Fruit fly (Drosophila melanogaster) whole organism, adult: Measurements from ENCODE around the gene LanB2.

ENCODE experiments used
- CG11617 ChIP-seq: fragments of 200-800 bp; sonication (Bioruptor generic); optimal IDR thresholded peaks from 2 replicates; lab custom pipeline; 2017; ENCODE audit warnings: mild to moderate bottlenecking, missing biosample characterization, missing genetic modification reagents, missing genetic modification characterization
- CG33017 ChIP-seq: fragments of 200-800 bp; sonication (Bioruptor generic); optimal IDR thresholded peaks from 2 replicates; lab custom pipeline; 2018; ENCODE audit warnings: missing biosample characterization, mild to moderate bottlenecking, missing genetic modification characterization, moderate library complexity
- Clk ChIP-seq: fragments of 200-800 bp; sonication (Bioruptor generic); optimal IDR thresholded peaks from 2 replicates; lab custom pipeline; 2017; ENCODE audit warnings: missing biosample characterization, missing genetic modification characterization
- cnc ChIP-seq, 2 experiments: fragments of >200 bp; optimal IDR thresholded peaks; 2 replicates each; lab custom pipeline; 2017
- kay ChIP-seq: fragments of 200-800 bp; sonication (Bioruptor generic); peaks from one replicate; lab custom pipeline; 2016; ENCODE audit warnings: missing biosample characterization, missing genetic modification characterization, borderline replicate concordance

DNA sequence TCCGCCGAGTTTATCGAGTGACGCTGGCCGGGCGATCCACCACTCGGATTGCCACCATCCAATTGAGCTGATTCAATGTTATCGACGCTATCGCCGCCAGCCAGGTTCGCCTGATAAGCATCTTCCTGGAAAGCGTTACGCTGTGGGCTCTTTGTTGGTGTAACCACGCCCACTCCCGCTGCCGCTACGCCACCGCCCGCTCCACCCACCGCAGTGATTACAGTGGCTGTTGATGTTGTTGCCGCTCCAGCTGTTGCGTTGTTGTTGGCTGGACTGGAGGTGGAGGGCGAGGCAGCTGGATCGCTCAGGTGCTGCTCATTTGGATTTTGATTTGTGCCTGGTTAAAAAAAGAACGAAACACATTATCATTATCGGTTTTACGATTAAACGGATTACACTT is 56.7 kb downstream of the LanB2 start:
- TF ChIP-seq cnc (optimal IDR thresholded peaks at IDR 0.05; lab: Kevin White, UChicago) (no peak), CG11617 (GFP tag; lab: Kevin White, UChicago) (no peak), CG33017 (tag; lab: Kevin White, UChicago) (no peak), kay (GFP tag; lab: Kevin White, UChicago) (no peak), Clk (GFP tag; lab: Kevin White, UChicago) (no peak)
